Fruit fly (Drosophila melanogaster) whole organism, pupa: ENCODE results near the gene Use1.

Experiments used
- CG12605 ChIP-seq: fragments of 200-800 bp; sonication (Bioruptor generic); IDR thresholded peaks from 2 replicates; pipeline ENCODE4 v1.3.6; 2022; ENCODE audit warnings: missing biosample characterization, missing genetic modification characterization
- CG32121 ChIP-seq: fragments of 200-800 bp; sonication (Bioruptor generic); IDR thresholded peaks from 2 replicates; pipeline ENCODE4 v1.3.6; 2022; ENCODE audit warnings: missing biosample characterization, missing genetic modification characterization
- CG4496 ChIP-seq: fragments of 200-800 bp; sonication (Bioruptor generic); IDR thresholded peaks from 3 replicates; pipeline ENCODE4 v1.3.6; 2022; ENCODE audit warnings: missing biosample characterization, missing genetic modification characterization
- CG8159 ChIP-seq: fragments of 200-800 bp; sonication (Bioruptor generic); optimal IDR thresholded peaks from 3 replicates; lab custom pipeline; 2018; ENCODE audit warnings: missing biosample characterization, mild to moderate bottlenecking, missing genetic modification characterization, moderate library complexity
- CG8301 ChIP-seq: fragments of 200-800 bp; sonication (Bioruptor generic); optimal IDR thresholded peaks from 2 replicates; lab custom pipeline; 2018; ENCODE audit warnings: missing biosample characterization, mild to moderate bottlenecking, missing genetic modification characterization
- Ets98B ChIP-seq: fragments of 200-800 bp; sonication (Bioruptor generic); IDR thresholded peaks from 2 replicates; pipeline ENCODE4 v1.3.6; 2022; ENCODE audit warnings: missing biosample characterization, missing genetic modification characterization
- Pif1A ChIP-seq: fragments of 200-800 bp; sonication (Bioruptor generic); optimal IDR thresholded peaks from 3 replicates; lab custom pipeline; 2016; ENCODE audit warnings: missing biosample characterization, missing genetic modification characterization
- Snoo ChIP-seq: fragments of 200-800 bp; sonication (Bioruptor generic); optimal IDR thresholded peaks from 3 replicates; lab custom pipeline; 2017; ENCODE audit warnings: missing biosample characterization, mild to moderate bottlenecking, missing genetic modification characterization, inconsistent platforms
- gl ChIP-seq: fragments of 200-800 bp; sonication (Bioruptor generic); optimal IDR thresholded peaks from 2 replicates; lab custom pipeline; 2018; ENCODE audit warnings: missing biosample characterization, mild to moderate bottlenecking, missing genetic modification characterization

dm6 chr3L:9126888-9127689 lies 9.9 kb downstream of the Use1 start:
- TF ChIP-seq CG32121 (GFP tag; lab: Robert Waterston, UW): 0 out of 2 replicates have a peak, but pooled peaks have one; percentile 26
- TF ChIP-seq CG4496 (GFP tag; lab: Robert Waterston, UW): no peak
- no peak for TF ChIP-seq Snoo (tag; lab: Kevin White, UChicago)
- no peak for TF ChIP-seq CG12605 (GFP tag; lab: Robert Waterston, UW)
- peak; percentile 51 for TF ChIP-seq CG8301 (tag; lab: Kevin White, UChicago)
- no peak for TF ChIP-seq Pif1A (GFP tag; lab: Kevin White, UChicago)
- TF ChIP-seq gl (tag; lab: Kevin White, UChicago): no peak
- no peak for TF ChIP-seq Ets98B
- TF ChIP-seq CG8159: peak; percentile 45
